Worm (Caenorhabditis elegans) whole organism, young adult: ENCODE measurements around the gene gst-8.
"Not testable (repeated sequence)": the region's sequence is repeated elsewhere in the genome, so short reads cannot be mapped to it uniquely, and the experiment has no call there.

Experiments
- B0035.1 ChIP-seq: sonication (generic microtip); optimal IDR thresholded peaks from 2 replicates; lab custom pipeline; 2016; ENCODE audit warnings: missing genetic modification characterization, mild to moderate bottlenecking, missing compliant biosample characterization, missing genotype, missing genetic modification reagents
- B0336.3 ChIP-seq: fragments of 200-800 bp; sonication (Bioruptor generic); IDR thresholded peaks from 2 replicates; pipeline ENCODE4 v1.3.6; 2022; ENCODE audit warnings: missing genetic modification characterization, missing compliant biosample characterization
- F10E7.11 ChIP-seq: sonication (generic microtip); optimal IDR thresholded peaks from 2 replicates; lab custom pipeline; 2017; ENCODE audit warnings: mild to moderate bottlenecking, missing genetic modification characterization, moderate library complexity, missing compliant biosample characterization
- F33H1.4 ChIP-seq: fragments of 200-800 bp; sonication (Bioruptor generic); IDR thresholded peaks from 2 replicates; pipeline ENCODE4 v1.3.6; 2022; ENCODE audit warnings: missing genetic modification reagents, missing genetic modification characterization, missing compliant biosample characterization
- F37B4.10 ChIP-seq: fragments of 200-800 bp; sonication (Bioruptor generic); IDR thresholded peaks from 2 replicates; pipeline ENCODE4 v1.3.6; 2022; ENCODE audit warnings: missing genetic modification characterization, missing compliant biosample characterization
- F49E8.2 ChIP-seq: sonication (generic microtip); optimal IDR thresholded peaks from 3 replicates; lab custom pipeline; 2017; ENCODE audit warnings: missing genetic modification characterization, mild to moderate bottlenecking, missing compliant biosample characterization, antibody characterized with exemption, moderate library complexity; ENCODE audit not compliant: insufficient read depth
- F55B11.4 ChIP-seq: sonication (generic microtip); optimal IDR thresholded peaks from 2 replicates; lab custom pipeline; 2016; ENCODE audit warnings: missing compliant biosample characterization, missing genetic modification characterization, borderline replicate concordance; ENCODE audit not compliant: insufficient read depth
- F57C9.4 ChIP-seq: sonication (generic microtip); optimal IDR thresholded peaks from 2 replicates; lab custom pipeline; 2017; ENCODE audit warnings: mild to moderate bottlenecking, missing genetic modification characterization, missing compliant biosample characterization
- Y53F4B.3 ChIP-seq: fragments of 200-800 bp; sonication (Bioruptor generic); IDR thresholded peaks from 2 replicates; pipeline ENCODE4 v1.3.6; 2022; ENCODE audit warnings: missing genetic modification reagents, missing genetic modification characterization, missing compliant biosample characterization
- Y67H2A.10 ChIP-seq: fragments of 200-800 bp; sonication (Bioruptor generic); conservative IDR thresholded peaks from 2 replicates; pipeline ENCODE4 v1.3.6; 2022; ENCODE audit warnings: missing genetic modification reagents, missing genetic modification characterization, missing compliant biosample characterization
- aptf-2 ChIP-seq: fragments of 200-800 bp; sonication (Bioruptor generic); conservative IDR thresholded peaks from 2 replicates; pipeline ENCODE4 v1.3.6; 2022; ENCODE audit warnings: missing genetic modification reagents, missing genetic modification characterization, missing compliant biosample characterization
- aptf-3 ChIP-seq: fragments of 200-800 bp; sonication (Bioruptor generic); IDR thresholded peaks from 2 replicates; pipeline ENCODE4 v1.3.6; 2022; ENCODE audit warnings: missing genetic modification characterization, missing compliant biosample characterization
- attf-3 ChIP-seq: fragments of 200-800 bp; sonication (Bioruptor generic); conservative IDR thresholded peaks from 2 replicates; pipeline ENCODE4 v1.3.6; 2022; ENCODE audit warnings: missing genetic modification reagents, missing genetic modification characterization, missing compliant biosample characterization
- bed-1 ChIP-seq: fragments of 200-800 bp; sonication (Bioruptor generic); IDR thresholded peaks from 2 replicates; pipeline ENCODE4 v1.3.6; 2022; ENCODE audit warnings: missing genetic modification reagents, missing genetic modification characterization, missing compliant biosample characterization
- cebp-1 ChIP-seq, 2 experiments: fragments of 200-800 bp in 1 of 2; sonication (Bioruptor generic) in 1 of 2; sonication (generic microtip) in 1 of 2; IDR thresholded peaks in 1 of 2; optimal IDR thresholded peaks in 1 of 2; 2 replicates each; pipeline versions ENCODE4 v1.3.6 to Lab custom; 2017 to 2022; ENCODE audit warnings: missing compliant biosample characterization in 2 of 2, missing genetic modification characterization in 2 of 2, mild to moderate bottlenecking in 1 of 2, missing genetic modification reagents in 1 of 2, moderate library complexity in 1 of 2
- ceh-100 ChIP-seq: fragments of 200-800 bp; sonication (Bioruptor generic); IDR thresholded peaks from 2 replicates; pipeline ENCODE4 v1.3.6; 2022; ENCODE audit warnings: missing genetic modification reagents, missing genetic modification characterization, missing compliant biosample characterization
- ceh-58 ChIP-seq: fragments of 200-800 bp; sonication (Bioruptor generic); IDR thresholded peaks from 2 replicates; pipeline ENCODE4 v1.3.6; 2022; ENCODE audit warnings: missing genetic modification characterization, missing compliant biosample characterization
- ceh-91 ChIP-seq: fragments of 200-800 bp; sonication (Bioruptor generic); IDR thresholded peaks from 2 replicates; pipeline ENCODE4 v1.3.6; 2022; ENCODE audit warnings: missing genetic modification reagents, missing genetic modification characterization, missing compliant biosample characterization
- dpff-1 ChIP-seq: sonication (generic microtip); optimal IDR thresholded peaks from 2 replicates; lab custom pipeline; 2017; ENCODE audit warnings: mild to moderate bottlenecking, missing genetic modification characterization, missing compliant biosample characterization
- egrh-3 ChIP-seq: fragments of 200-800 bp; sonication (Bioruptor generic); IDR thresholded peaks from 2 replicates; pipeline ENCODE4 v1.3.6; 2022; ENCODE audit warnings: missing genetic modification reagents, missing genetic modification characterization, missing compliant biosample characterization
- ets-4 ChIP-seq: fragments of 200-800 bp; sonication (Bioruptor generic); optimal IDR thresholded peaks from 2 replicates; lab custom pipeline; 2018; ENCODE audit warnings: mild to moderate bottlenecking, missing genetic modification characterization, missing compliant biosample characterization
- hlh-26 ChIP-seq: fragments of 200-800 bp; sonication (Bioruptor generic); conservative IDR thresholded peaks from 2 replicates; pipeline ENCODE4 v1.3.6; 2022; ENCODE audit warnings: missing genetic modification reagents, missing genetic modification characterization, missing compliant biosample characterization
- let-526 ChIP-seq: fragments of 200-800 bp; sonication (Bioruptor generic); IDR thresholded peaks from 2 replicates; pipeline ENCODE4 v1.3.6; 2022; ENCODE audit warnings: missing genetic modification reagents, missing genetic modification characterization, missing compliant biosample characterization
- madf-3 ChIP-seq: fragments of 200-800 bp; sonication (Bioruptor generic); IDR thresholded peaks from 2 replicates; pipeline ENCODE4 v1.3.6; 2022; ENCODE audit warnings: missing genetic modification reagents, missing genetic modification characterization, missing compliant biosample characterization
- mcd-1 ChIP-seq: fragments of 200-800 bp; sonication (Bioruptor generic); IDR thresholded peaks from 2 replicates; pipeline ENCODE4 v1.3.6; 2022; ENCODE audit warnings: missing genetic modification reagents, missing genetic modification characterization, missing compliant biosample characterization
- mxl-1 ChIP-seq: sonication (generic microtip); optimal IDR thresholded peaks from 2 replicates; lab custom pipeline; 2016; ENCODE audit warnings: missing genetic modification characterization, missing compliant biosample characterization
- nfya-1 ChIP-seq: sonication (generic microtip); optimal IDR thresholded peaks from 2 replicates; lab custom pipeline; 2017; ENCODE audit warnings: antibody characterized with exemption, missing compliant biosample characterization, missing genetic modification characterization, borderline replicate concordance; ENCODE audit not compliant: insufficient read depth
- nfyb-1 ChIP-seq: fragments of 200-800 bp; sonication (Bioruptor generic); IDR thresholded peaks from 2 replicates; pipeline ENCODE4 v1.3.6; 2022; ENCODE audit warnings: missing genetic modification reagents, missing genetic modification characterization, missing compliant biosample characterization
- nhr-179 ChIP-seq: sonication (generic microtip); optimal IDR thresholded peaks from 2 replicates; lab custom pipeline; 2016; ENCODE audit warnings: mild to moderate bottlenecking, missing genetic modification characterization, missing compliant biosample characterization
- nhr-27 ChIP-seq: fragments of 200-800 bp; sonication (Bioruptor generic); optimal IDR thresholded peaks from 2 replicates; lab custom pipeline; 2018; ENCODE audit warnings: mild to moderate bottlenecking, missing genetic modification characterization, moderate library complexity, missing compliant biosample characterization
- pha-4 ChIP-seq: fragments of 150-350 bp; sonication (generic microtip); optimal IDR thresholded peaks from 2 replicates; lab custom pipeline; 2014; ENCODE audit warnings: missing biosample characterization, missing genetic modification reagents, missing genetic modification characterization
- rec-8 ChIP-seq, 2 experiments: sonication (generic microtip); optimal IDR thresholded peaks; 2 replicates each; lab custom pipeline; 2016; ENCODE audit warnings: mild to moderate bottlenecking in 2 of 2, missing genetic modification characterization in 2 of 2, missing genetic modification reagents in 2 of 2, missing genotype in 2 of 2, missing biosample characterization in 1 of 2, missing compliant biosample characterization in 1 of 2, moderate library complexity in 1 of 2
- rpc-1 ChIP-seq, 2 experiments: fragments of 150-350 bp in 1 of 2; sonication (generic microtip) in 1 of 2; optimal IDR thresholded peaks; 2 replicates each; lab custom pipeline; 2014 to 2018; ENCODE audit warnings: missing biosample characterization in 1 of 2, missing genetic modification characterization in 1 of 2, missing genetic modification reagents in 1 of 2, missing genotype in 1 of 2
- sea-2 ChIP-seq: fragments of 200-800 bp; sonication (Bioruptor generic); IDR thresholded peaks from 2 replicates; pipeline ENCODE4 v1.3.6; 2022; ENCODE audit warnings: missing genetic modification characterization, missing compliant biosample characterization
- snpc-1.1 ChIP-seq: sonication (generic microtip); optimal IDR thresholded peaks from 2 replicates; lab custom pipeline; 2017; ENCODE audit warnings: missing genetic modification characterization, mild to moderate bottlenecking, missing compliant biosample characterization, antibody characterized with exemption, moderate library complexity, missing genotype, missing genetic modification reagents; ENCODE audit not compliant: insufficient read depth
- somi-1 ChIP-seq: fragments of 200-800 bp; sonication (Bioruptor generic); optimal IDR thresholded peaks from 2 replicates; lab custom pipeline; 2018; ENCODE audit warnings: mild to moderate bottlenecking, missing genetic modification characterization, missing compliant biosample characterization
- unc-62 ChIP-seq: fragments of 150-350 bp; optimal IDR thresholded peaks from 2 replicates; lab custom pipeline; 2014; ENCODE audit warnings: missing biosample characterization, missing genetic modification reagents, missing genetic modification characterization
- zim-3 ChIP-seq: sonication (generic microtip); optimal IDR thresholded peaks from 2 replicates; lab custom pipeline; 2017; ENCODE audit warnings: mild to moderate bottlenecking, missing genetic modification characterization, moderate library complexity, missing compliant biosample characterization
- ztf-25 ChIP-seq: fragments of 200-800 bp; sonication (Bioruptor generic); IDR thresholded peaks from 2 replicates; pipeline ENCODE4 v1.3.6; 2022; ENCODE audit warnings: missing genetic modification reagents, missing genetic modification characterization, missing compliant biosample characterization
- ztf-3 ChIP-seq: fragments of 200-800 bp; sonication (Bioruptor generic); optimal IDR thresholded peaks from 2 replicates; lab custom pipeline; 2018; ENCODE audit warnings: mild to moderate bottlenecking, missing genetic modification characterization, missing compliant biosample characterization

Gene gst-8

ce11 chrII:4883412-4883811 is at the start of gene gst-8:
gst-8 (plus strand) TSS chrII:4883712.
- TF ChIP-seq F57C9.4: no peak

DNA sequence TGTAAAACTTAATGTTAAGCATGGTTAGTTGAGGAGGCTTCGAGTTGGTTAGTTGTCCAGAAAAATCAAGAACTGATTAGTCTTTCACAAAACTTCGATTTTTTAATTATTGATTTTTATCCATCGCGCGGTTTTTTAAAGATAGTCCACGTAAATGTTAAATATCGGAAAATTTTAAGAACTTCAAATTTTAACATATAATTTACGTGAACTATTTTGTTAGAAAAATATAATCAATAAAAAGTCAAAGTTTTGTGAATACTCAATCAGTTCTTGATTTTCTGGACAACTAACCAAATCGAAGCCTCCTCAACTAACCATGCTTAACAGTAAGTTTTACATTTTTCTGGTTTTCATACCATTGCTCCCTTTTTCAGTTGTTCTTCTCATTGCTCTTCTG is 48.8 kb upstream of the gst-8 start, which contains the start of the genes C33F10.11 and C33F10.1:
Gene C33F10.11 (minus strand): TSS at position 101 of the 400 bp plus-strand sequence.
Gene C33F10.1 (plus strand): TSS at position 263 of the 400 bp plus-strand sequence.
- TF ChIP-seq F37B4.10 (GFP tag; lab: Robert Waterston, UW) (no peak), zim-3 (tag; lab: Kevin White, UChicago) (no peak), ceh-91 (GFP tag; lab: Robert Waterston, UW) (no peak), nhr-179 (no peak), F33H1.4 (no peak)

DNA sequence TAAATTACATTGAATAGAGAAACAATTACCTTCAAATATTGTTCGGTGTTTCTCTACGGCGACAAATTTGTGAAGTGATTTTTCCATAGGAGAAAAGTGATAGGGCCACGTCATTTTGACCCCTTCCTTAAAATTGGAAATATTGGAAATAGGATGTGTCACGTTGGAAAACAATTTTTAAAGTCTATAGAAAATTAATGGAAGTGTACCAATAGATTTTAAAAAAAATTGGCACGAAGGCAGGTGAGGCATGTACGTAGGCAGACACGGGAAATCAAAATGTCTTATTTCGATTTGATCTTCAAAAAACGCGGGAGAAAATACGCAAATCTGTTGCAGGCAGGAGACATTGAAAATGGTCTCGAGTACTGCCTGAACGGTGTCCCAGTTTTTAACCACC is 45.9 kb upstream of the gst-8 start, which contains the start of gene C33F10.12:
Gene C33F10.12 (minus strand): TSS at position 101 of the 400 bp plus-strand sequence.
- no peak for TF ChIP-seq dpff-1 (tag; lab: Kevin White, UChicago)
- no peak for TF ChIP-seq cebp-1 (GFP tag; IDR thresholded peaks at IDR 0.05; lab: Robert Waterston, UW)
- TF ChIP-seq cebp-1 (tag; optimal IDR thresholded peaks at IDR 0.05; lab: Kevin White, UChicago): no peak
- TF ChIP-seq rec-8 (tag; optimal IDR thresholded peaks at IDR 0.05; lab: Kevin White, UChicago): no peak
- no peak for TF ChIP-seq B0336.3 (GFP tag; lab: Robert Waterston, UW)
- no peak for TF ChIP-seq Y67H2A.10 (GFP tag; lab: Robert Waterston, UW)
- TF ChIP-seq ceh-58 (GFP tag; lab: Robert Waterston, UW): no peak
- TF ChIP-seq pha-4 (tag; lab: Kevin White, UChicago): no peak
- TF ChIP-seq hlh-26: no peak
- no peak for TF ChIP-seq mxl-1 (tag; lab: Kevin White, UChicago)
- no peak for TF ChIP-seq nfya-1 (tag; lab: Kevin White, UChicago)
- no peak for TF ChIP-seq let-526 (GFP tag; lab: Robert Waterston, UW)
- no peak for TF ChIP-seq bed-1 (GFP tag; lab: Robert Waterston, UW)
- TF ChIP-seq unc-62 (GFP tag; lab: Kevin White, UChicago): no peak
- TF ChIP-seq madf-3 (GFP tag; lab: Robert Waterston, UW): no peak
- TF ChIP-seq ztf-25 (GFP tag; lab: Robert Waterston, UW): no peak
- no peak for TF ChIP-seq somi-1
- TF ChIP-seq sea-2: no peak
- TF ChIP-seq F55B11.4 (tag; lab: Kevin White, UChicago): no peak
- no peak for TF ChIP-seq B0035.1 (tag; lab: Kevin White, UChicago)
- TF ChIP-seq snpc-1.1: no peak

ce11 chrII:4842143-4842658 is 41.3 kb upstream of the gst-8 start, which contains the start of the genes T23B7.2 and nspd-4:
T23B7.2 (minus strand) TSS chrII:4842243.
nspd-4 (plus strand) TSS chrII:4842608.
- not testable (repeated sequence) for TF ChIP-seq cebp-1 (GFP tag; IDR thresholded peaks at IDR 0.05; lab: Robert Waterston, UW); cebp-1 (tag; optimal IDR thresholded peaks at IDR 0.05; lab: Kevin White, UChicago); attf-3 (GFP tag; lab: Robert Waterston, UW); Y53F4B.3 (GFP tag; lab: Robert Waterston, UW)

ce11 chrII:4849885-4850284 is 33.6 kb upstream of the gst-8 start, which contains the start of gene T23B7.3:
T23B7.3 (plus strand) TSS chrII:4850185.
- no peak for TF ChIP-seq nfyb-1 (GFP tag; lab: Robert Waterston, UW)
- no peak for TF ChIP-seq ztf-3
- no peak for TF ChIP-seq F49E8.2 (tag; lab: Kevin White, UChicago)
- TF ChIP-seq aptf-2 (GFP tag; lab: Robert Waterston, UW): no peak
- no peak for TF ChIP-seq ceh-100 (GFP tag; lab: Robert Waterston, UW)
- TF ChIP-seq F10E7.11 (tag; lab: Kevin White, UChicago): no peak
- no peak for TF ChIP-seq mcd-1 (GFP tag; lab: Robert Waterston, UW)
- TF ChIP-seq nhr-27 (tag; lab: Kevin White, UChicago): no peak
- no peak for TF ChIP-seq F55B11.4 (tag; lab: Kevin White, UChicago)
- no peak for TF ChIP-seq egrh-3
- TF ChIP-seq rpc-1 (optimal IDR thresholded peaks at IDR 0.05; lab: Kevin White, UChicago): no peak
- TF ChIP-seq rpc-1 (tag; optimal IDR thresholded peaks at IDR 0.05; lab: Kevin White, UChicago): no peak
- TF ChIP-seq ets-4 (GFP tag; lab: Kevin White, UChicago): no peak
- TF ChIP-seq aptf-3: no peak
